Worm (Caenorhabditis elegans) whole organism, early embryonic: Measurements from ENCODE around the gene F56D6.22.

Experiments used
- B0310.2 ChIP-seq: sonication (generic microtip); optimal IDR thresholded peaks from 2 replicates; lab custom pipeline; 2016; ENCODE audit warnings: mild to moderate bottlenecking, missing genetic modification characterization, missing compliant biosample characterization
- flt-1 ChIP-seq: fragments of 200-800 bp; sonication (Bioruptor generic); IDR thresholded peaks from 2 replicates; pipeline ENCODE4 v1.3.6; 2022; ENCODE audit warnings: missing genetic modification characterization, missing compliant biosample characterization

DNA sequence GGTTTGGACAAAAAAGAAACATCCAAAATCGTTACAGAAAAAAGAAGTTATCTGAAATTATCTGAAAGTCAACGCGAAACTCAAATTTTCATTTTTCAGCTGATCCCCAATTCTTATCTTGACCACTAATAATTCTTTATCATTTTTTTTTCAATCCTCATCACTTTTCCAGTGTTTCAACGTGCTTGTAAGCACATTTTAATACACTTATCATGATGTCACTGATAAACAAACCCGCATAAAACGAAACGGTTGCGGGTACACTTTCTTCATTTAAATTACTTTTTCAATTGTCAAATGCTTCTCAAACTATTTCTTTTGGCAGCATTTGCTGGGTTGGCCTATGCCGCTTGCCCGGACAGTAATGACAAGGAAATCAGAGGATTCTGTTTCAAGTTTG, 14.5 kb upstream of the F56D6.22 start, which contains the start of gene clec-67:
- TF ChIP-seq flt-1 (GFP tag; lab: Robert Waterston, UW): no peak
- no peak for TF ChIP-seq B0310.2
